Worm (Caenorhabditis elegans): Measurements from ENCODE around the gene srsx-37.

ce11 chrV:15264131-15264530, 5.2 kb upstream of the srsx-37 start, which contains the start of gene M01B2.12:
- no peak for TF ChIP-seq fkh-10 (GFP tag; optimal IDR thresholded peaks at IDR 0.05)
- TF ChIP-seq C34B4.2 (tag; optimal IDR thresholded peaks at IDR 0.05), result no peak
- no peak for TF ChIP-seq tbx-2 (tag; optimal IDR thresholded peaks at IDR 0.05)
- no peak for TF ChIP-seq lir-3 (tag; optimal IDR thresholded peaks at IDR 0.05; ENCODE audit: poor library complexity)
- TF ChIP-seq unc-62 (GFP tag; optimal IDR thresholded peaks at IDR 0.05), result no peak
- no peak for TF ChIP-seq snpc-4 (tag; optimal IDR thresholded peaks at IDR 0.05)
- TF ChIP-seq C16A3.4 (tag; optimal IDR thresholded peaks at IDR 0.05), result no peak
- TF ChIP-seq egl-27 (tag; optimal IDR thresholded peaks at IDR 0.05), result no peak
- TF ChIP-seq efl-3 (GFP tag; optimal IDR thresholded peaks at IDR 0.05), result no peak
- no peak for TF ChIP-seq ama-1 (optimal IDR thresholded peaks at IDR 0.05)
- no peak for TF ChIP-seq nhr-76 (tag; optimal IDR thresholded peaks at IDR 0.05)
- no peak for TF ChIP-seq unc-130 (tag; optimal IDR thresholded peaks at IDR 0.05)

Data from whole organism, L1 larva.